Fruit fly (Drosophila melanogaster) whole organism, prepupa: ENCODE data around the gene CG4440.

Experiments
- CG10669 ChIP-seq: fragments of 200-800 bp; sonication (Bioruptor generic); optimal IDR thresholded peaks from 3 replicates; lab custom pipeline; 2018; ENCODE audit warnings: missing biosample characterization, mild to moderate bottlenecking, missing genetic modification characterization, moderate library complexity
- CG6163 ChIP-seq: fragments of 200-800 bp; sonication (Bioruptor generic); IDR thresholded peaks from 3 replicates; pipeline ENCODE4 v1.3.6; 2022; ENCODE audit warnings: missing biosample characterization, missing genetic modification characterization
- CG7368 ChIP-seq: fragments of 200-800 bp; sonication (Bioruptor generic); optimal IDR thresholded peaks from 3 replicates; lab custom pipeline; 2016; ENCODE audit warnings: missing biosample characterization, missing genetic modification characterization
- CG8319 ChIP-seq: fragments of 200-800 bp; sonication (Bioruptor generic); optimal IDR thresholded peaks from 3 replicates; lab custom pipeline; 2016; ENCODE audit warnings: missing biosample characterization, missing genetic modification characterization
- CG9139 ChIP-seq: fragments of 200-800 bp; sonication (Bioruptor generic); optimal IDR thresholded peaks from 3 replicates; lab custom pipeline; 2017; ENCODE audit warnings: missing biosample characterization, mild to moderate bottlenecking, missing genetic modification characterization
- Eip78C ChIP-seq: fragments of 200-800 bp; sonication (Bioruptor generic); peaks from one replicate; lab custom pipeline; 2016; ENCODE audit warnings: missing biosample characterization, missing genetic modification characterization
- Ets21C ChIP-seq: fragments of 200-800 bp; sonication (Bioruptor generic); optimal IDR thresholded peaks from 3 replicates; lab custom pipeline; 2016; ENCODE audit warnings: missing biosample characterization, missing genetic modification characterization
- Sox102F ChIP-seq: fragments of 200-800 bp; sonication (Bioruptor generic); optimal IDR thresholded peaks from 2 replicates; lab custom pipeline; 2016; ENCODE audit warnings: missing biosample characterization, mild to moderate bottlenecking, missing genetic modification characterization
- Sox14 ChIP-seq: fragments of 200-800 bp; sonication (Bioruptor generic); optimal IDR thresholded peaks from 3 replicates; lab custom pipeline; 2016; ENCODE audit warnings: missing biosample characterization, missing genetic modification characterization
- lz ChIP-seq: fragments of 200-800 bp; sonication (Bioruptor generic); optimal IDR thresholded peaks from 3 replicates; lab custom pipeline; 2016; ENCODE audit warnings: missing biosample characterization, missing genetic modification characterization
- ss ChIP-seq, 2 experiments: fragments of 200-800 bp; sonication (Bioruptor generic); optimal IDR thresholded peaks; 2 replicates in 1 of 2; 3 replicates in 1 of 2; lab custom pipeline; 2017 to 2018; ENCODE audit warnings: mild to moderate bottlenecking in 2 of 2, missing biosample characterization in 2 of 2, missing genetic modification characterization in 2 of 2, moderate library complexity in 1 of 2

DNA sequence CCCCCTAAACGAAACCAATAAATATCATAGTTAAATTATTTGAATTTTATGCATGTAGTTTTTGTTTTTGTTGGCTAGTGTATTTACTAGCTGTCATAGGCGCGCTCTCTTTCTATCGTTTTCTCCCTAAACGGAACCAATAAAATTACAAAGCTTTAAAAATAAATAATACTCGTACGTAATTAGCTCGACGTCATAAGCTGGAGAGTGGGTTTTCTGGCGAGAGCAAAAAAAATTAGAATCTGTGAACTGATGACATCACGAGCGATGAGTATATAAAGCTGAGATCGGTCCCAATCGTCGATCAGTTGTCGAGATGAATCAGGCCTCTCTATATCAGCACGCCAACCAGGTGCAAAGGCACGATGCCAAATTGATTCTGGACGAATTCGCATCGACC, 35.9 kb downstream of the CG4440 start, which contains the start of gene jhamt:
- TF ChIP-seq Ets21C (GFP tag; lab: Kevin White, UChicago) = no peak
- no peak for TF ChIP-seq CG10669 (GFP tag; lab: Kevin White, UChicago)
- no peak for TF ChIP-seq Eip78C
- TF ChIP-seq CG8319 (GFP tag; lab: Kevin White, UChicago) = no peak
- TF ChIP-seq CG7368 (GFP tag; lab: Kevin White, UChicago) = no peak
- TF ChIP-seq lz (GFP tag; lab: Kevin White, UChicago) = no peak
- TF ChIP-seq Sox14 (GFP tag; lab: Kevin White, UChicago) = no peak
- TF ChIP-seq Sox102F (GFP tag; lab: Kevin White, UChicago) = no peak
- no peak for TF ChIP-seq CG6163 (GFP tag; lab: Robert Waterston, UW)
- TF ChIP-seq CG9139 = no peak
- no peak for TF ChIP-seq ss (GFP tag; optimal IDR thresholded peaks at IDR 0.05; lab: Kevin White, UChicago)
